Worm (Caenorhabditis elegans) whole organism, L1 larva: Measurements from ENCODE around the gene tbp-1.

ENCODE experiments used
- C16A3.4 ChIP-seq: fragments of 150-350 bp; optimal IDR thresholded peaks from 2 replicates; lab custom pipeline; 2014; ENCODE audit warnings: missing biosample characterization, missing genetic modification characterization
- ama-1 ChIP-seq: fragments of 150-350 bp; optimal IDR thresholded peaks from 2 replicates; lab custom pipeline; 2014
- blmp-1 ChIP-seq: fragments of 150-350 bp; optimal IDR thresholded peaks from 2 replicates; lab custom pipeline; 2014; ENCODE audit warnings: missing biosample characterization, missing genetic modification characterization
- ceh-63 ChIP-seq: fragments of 200-800 bp; sonication (Bioruptor generic); optimal IDR thresholded peaks from 2 replicates; lab custom pipeline; 2018; ENCODE audit warnings: mild to moderate bottlenecking, missing genetic modification characterization, missing compliant biosample characterization
- ceh-88 ChIP-seq: fragments of 200-800 bp; sonication (Bioruptor generic); IDR thresholded peaks from 2 replicates; pipeline ENCODE4 v1.3.6; 2022; ENCODE audit warnings: missing genetic modification characterization, missing compliant biosample characterization
- efl-1 ChIP-seq, 4 experiments: fragments of 150-350 bp; optimal IDR thresholded peaks in 3 of 4; peaks in 1 of 4; 1 replicate in 1 of 4; 2 replicates in 3 of 4; lab custom pipeline; 2014; ENCODE audit warnings: missing biosample characterization in 2 of 4, missing genetic modification characterization in 2 of 4, missing genetic modification reagents in 2 of 4
- efl-3 ChIP-seq: fragments of 200-800 bp; sonication (Bioruptor generic); optimal IDR thresholded peaks from 2 replicates; lab custom pipeline; 2018; ENCODE audit warnings: mild to moderate bottlenecking, missing genetic modification characterization, missing compliant biosample characterization
- egl-27 ChIP-seq, 2 experiments: fragments of 150-350 bp in 1 of 2; sonication (generic microtip); optimal IDR thresholded peaks; 3 replicates each; lab custom pipeline; 2017 to 2018; ENCODE audit warnings: missing biosample characterization in 2 of 2, missing genetic modification characterization in 2 of 2, missing genetic modification reagents in 2 of 2
- elt-2 ChIP-seq: sonication (generic microtip); optimal IDR thresholded peaks from 2 replicates; lab custom pipeline; 2016; ENCODE audit warnings: missing genetic modification characterization, mild to moderate bottlenecking, inconsistent platforms, missing compliant biosample characterization, missing genetic modification reagents
- elt-3 ChIP-seq, 6 experiments: fragments of 150-350 bp in 1 of 6; sonication (generic microtip); optimal IDR thresholded peaks; 2 replicates each; lab custom pipeline; 2017 to 2018; ENCODE audit warnings: missing biosample characterization in 6 of 6, missing genetic modification characterization in 6 of 6, inconsistent platforms in 1 of 6
- fos-1 ChIP-seq: fragments of 150-350 bp; optimal IDR thresholded peaks from 2 replicates; lab custom pipeline; 2014; ENCODE audit warnings: missing biosample characterization, missing genetic modification characterization
- grh-1 ChIP-seq: fragments of 200-800 bp; sonication (Bioruptor generic); IDR thresholded peaks from 2 replicates; pipeline ENCODE4 v1.3.6; 2022; ENCODE audit warnings: missing genetic modification reagents, missing genetic modification characterization, missing compliant biosample characterization
- hpl-2 ChIP-seq: fragments of 150-350 bp; optimal IDR thresholded peaks from 2 replicates; lab custom pipeline; 2014; ENCODE audit warnings: missing biosample characterization, missing genetic modification reagents, missing genetic modification characterization
- irx-1 ChIP-seq: sonication (generic microtip); optimal IDR thresholded peaks from 2 replicates; lab custom pipeline; 2016; ENCODE audit warnings: missing genetic modification characterization, missing compliant biosample characterization
- jun-1 ChIP-seq: fragments of 150-350 bp; optimal IDR thresholded peaks from 2 replicates; lab custom pipeline; 2014; ENCODE audit warnings: missing biosample characterization, missing genetic modification reagents, missing genetic modification characterization
- lin-35 ChIP-seq, 2 experiments: fragments of 150-350 bp; optimal IDR thresholded peaks; 2 replicates each; lab custom pipeline; 2014; ENCODE audit warnings: missing biosample characterization in 2 of 2, missing genetic modification characterization in 2 of 2, missing genetic modification reagents in 2 of 2
- lin-39 ChIP-seq: fragments of 150-350 bp; optimal IDR thresholded peaks from 2 replicates; lab custom pipeline; 2014; ENCODE audit warnings: missing biosample characterization, missing genetic modification reagents, missing genetic modification characterization
- lsy-2 ChIP-seq, 2 experiments: fragments of 150-350 bp; optimal IDR thresholded peaks; 2 replicates each; lab custom pipeline; 2014; ENCODE audit warnings: missing biosample characterization in 2 of 2, missing genetic modification characterization in 2 of 2
- mdl-1 ChIP-seq, 2 experiments: fragments of 150-350 bp; optimal IDR thresholded peaks; 2 replicates each; lab custom pipeline; 2014 to 2017; ENCODE audit warnings: missing biosample characterization in 2 of 2, missing genetic modification characterization in 2 of 2, inconsistent platforms in 1 of 2
- nhr-47 ChIP-seq: sonication (generic microtip); optimal IDR thresholded peaks from 2 replicates; lab custom pipeline; 2016; ENCODE audit warnings: mild to moderate bottlenecking, missing genetic modification characterization, moderate library complexity, missing compliant biosample characterization
- nhr-71 ChIP-seq: sonication (generic microtip); optimal IDR thresholded peaks from 2 replicates; lab custom pipeline; 2016; ENCODE audit warnings: mild to moderate bottlenecking, missing genetic modification characterization, moderate library complexity, missing compliant biosample characterization
- nhr-84 ChIP-seq: sonication (generic microtip); optimal IDR thresholded peaks from 2 replicates; lab custom pipeline; 2017; ENCODE audit warnings: missing biosample characterization, missing genetic modification characterization
- nhr-85 ChIP-seq: sonication (generic microtip); peaks from one replicate; lab custom pipeline; 2016; ENCODE audit warnings: missing genetic modification characterization, inconsistent platforms, missing compliant biosample characterization
- nhr-90 ChIP-seq: sonication (generic microtip); optimal IDR thresholded peaks from 2 replicates; lab custom pipeline; 2016; ENCODE audit warnings: mild to moderate bottlenecking, missing genetic modification characterization, missing compliant biosample characterization; ENCODE audit not compliant: poor library complexity
- pag-3 ChIP-seq: sonication (generic microtip); optimal IDR thresholded peaks from 2 replicates; lab custom pipeline; 2017; ENCODE audit warnings: missing genetic modification characterization, mild to moderate bottlenecking, missing compliant biosample characterization, antibody characterized with exemption, borderline replicate concordance; ENCODE audit not compliant: insufficient read depth
- rnt-1 ChIP-seq: sonication (generic microtip); optimal IDR thresholded peaks from 2 replicates; lab custom pipeline; 2016; ENCODE audit warnings: mild to moderate bottlenecking, missing genetic modification characterization, moderate library complexity, missing compliant biosample characterization
- snu-23 ChIP-seq: sonication (generic microtip); optimal IDR thresholded peaks from 2 replicates; lab custom pipeline; 2016; ENCODE audit warnings: missing genetic modification characterization, missing compliant biosample characterization
- sup-37 ChIP-seq: fragments of 200-800 bp; sonication (Bioruptor generic); optimal IDR thresholded peaks from 2 replicates; lab custom pipeline; 2018; ENCODE audit warnings: mild to moderate bottlenecking, missing genetic modification characterization, missing compliant biosample characterization
- swsn-7 ChIP-seq: sonication (generic microtip); optimal IDR thresholded peaks from 2 replicates; lab custom pipeline; 2016; ENCODE audit warnings: missing genetic modification characterization, missing compliant biosample characterization
- tbx-2 ChIP-seq: sonication (generic microtip); optimal IDR thresholded peaks from 2 replicates; lab custom pipeline; 2016; ENCODE audit warnings: missing genetic modification characterization, missing compliant biosample characterization
- unc-98 ChIP-seq: fragments of 200-800 bp; sonication (Bioruptor generic); IDR thresholded peaks from 2 replicates; pipeline ENCODE4 v1.3.6; 2022; ENCODE audit warnings: missing genetic modification characterization, missing compliant biosample characterization
- xbp-1 ChIP-seq: sonication (generic microtip); optimal IDR thresholded peaks from 2 replicates; lab custom pipeline; 2016; ENCODE audit warnings: missing genetic modification characterization, missing compliant biosample characterization

Gene tbp-1

ce11 chrIII:7359037-7359548 lies 24.7 kb upstream of the tbp-1 start, which contains the start of the genes eco-1 and hmgr-1 (continued):
- TF ChIP-seq efl-3 (GFP tag; lab: Kevin White, UChicago) (no peak), xbp-1 (tag; lab: Kevin White, UChicago) (peak; percentile 39), tbx-2 (tag; lab: Kevin White, UChicago) (peak; percentile 27), nhr-90 (tag; lab: Kevin White, UChicago) (peak; percentile 41), efl-1 (optimal IDR thresholded peaks at IDR 0.05; lab: Kevin White, UChicago) (peak; percentile 17 to 79), efl-1 (GFP tag; optimal IDR thresholded peaks at IDR 0.05 in 1 of 2; lab: Kevin White, UChicago) (peak; percentile 83 to 98), swsn-7 (peak; percentile 53), sup-37 (GFP tag; lab: Kevin White, UChicago) (no peak), ceh-88 (GFP tag; lab: Robert Waterston, UW) (no peak)
- TF ChIP-seq, all 84 proteins: peak for 25

- TF ChIP-seq efl-1 (optimal IDR thresholded peaks at IDR 0.05; lab: Kevin White, UChicago) (no peak), efl-1 (GFP tag; optimal IDR thresholded peaks at IDR 0.05 in 1 of 2; lab: Kevin White, UChicago) (peak in 1 of 2 experiments; percentile 10), nhr-85 (tag; lab: Kevin White, UChicago) (peak; percentile 32), lsy-2 (tag; optimal IDR thresholded peaks at IDR 0.05; lab: Kevin White, UChicago) (no peak), blmp-1 (tag; lab: Kevin White, UChicago) (no peak), C16A3.4 (tag; lab: Kevin White, UChicago) (no peak)
These were observed 18.2 kb upstream of the tbp-1 start, which contains the start of gene F08F8.11 for ce11 chrIII:7365602-7366001. F08F8.11 (plus strand) TSS chrIII:7365902.

ce11 chrIII:7367012-7367760 lies 16.6 kb upstream of the tbp-1 start, which contains the start of the genes T20B12.5 and T20B12.4:
T20B12.5 (minus strand) TSS chrIII:7367112.
T20B12.4 (plus strand) TSS chrIII:7367710.
- TF ChIP-seq grh-1 (GFP tag; lab: Robert Waterston, UW) (no peak), ama-1 (no peak), elt-3 (tag; optimal IDR thresholded peaks at IDR 0.05; lab: Kevin White, UChicago) (no peak), elt-2 (tag; lab: Kevin White, UChicago) (no peak), C16A3.4 (tag; lab: Kevin White, UChicago) (no peak)

ce11 chrIII:7369394-7370024 lies 14.3 kb upstream of the tbp-1 start:
- TF ChIP-seq mdl-1 (tag; optimal IDR thresholded peaks at IDR 0.05; lab: Kevin White, UChicago) = no peak
- no peak for TF ChIP-seq efl-1 (optimal IDR thresholded peaks at IDR 0.05; lab: Kevin White, UChicago)
- TF ChIP-seq efl-1 (GFP tag; optimal IDR thresholded peaks at IDR 0.05 in 1 of 2; lab: Kevin White, UChicago) = peak in 1 of 2 experiments; percentile 1
- TF ChIP-seq elt-3 (tag; optimal IDR thresholded peaks at IDR 0.05; lab: Kevin White, UChicago) = peak in 1 of 6 experiments; percentile 10
- no peak for TF ChIP-seq jun-1 (tag; lab: Kevin White, UChicago)
- no peak for TF ChIP-seq hpl-2 (GFP tag; lab: Kevin White, UChicago)
- peak; percentile 53 for TF ChIP-seq nhr-90 (tag; lab: Kevin White, UChicago)
- peak; percentile 12 for TF ChIP-seq lin-39 (tag; lab: Kevin White, UChicago)
- TF ChIP-seq lin-35 (GFP tag; optimal IDR thresholded peaks at IDR 0.05; lab: Kevin White, UChicago) = peak in 1 of 2 experiments; percentile 16
- TF ChIP-seq nhr-47 (tag; lab: Kevin White, UChicago) = peak; percentile 49
- TF ChIP-seq lsy-2 (tag; optimal IDR thresholded peaks at IDR 0.05; lab: Kevin White, UChicago) = peak in 1 of 2 experiments; percentile 20
- no peak for TF ChIP-seq nhr-84 (tag; lab: Kevin White, UChicago)
- TF ChIP-seq nhr-71 = peak; percentile 28
- no peak for TF ChIP-seq xbp-1 (tag; lab: Kevin White, UChicago)
- TF ChIP-seq ceh-63 (GFP tag; lab: Kevin White, UChicago) = no peak
- TF ChIP-seq, all 84 proteins: peak for 8

- TF ChIP-seq egl-27 (tag; optimal IDR thresholded peaks at IDR 0.05; lab: Kevin White, UChicago) (no peak), rnt-1 (tag; lab: Kevin White, UChicago) (no peak), pag-3 (tag; lab: Kevin White, UChicago) (no peak), fos-1 (tag; lab: Kevin White, UChicago) (no peak), unc-98 (GFP tag; lab: Robert Waterston, UW) (no peak), jun-1 (tag; lab: Kevin White, UChicago) (no peak), snu-23 (no peak), C16A3.4 (tag; lab: Kevin White, UChicago) (no peak), irx-1 (tag; lab: Kevin White, UChicago) (no peak)
- TF ChIP-seq, all 84 proteins: peak for 0
These were observed 13.3 kb upstream of the tbp-1 start for ce11 chrIII:7370569-7370968.
